Fruit fly (Drosophila melanogaster) whole organism, adult: Measurements from ENCODE around the gene CG32795.
A peak's percentile ranks its signal among the peaks of the same experiment; 100 is the strongest.

Experiments
- CG11617 ChIP-seq: fragments of 200-800 bp; sonication (Bioruptor generic); optimal IDR thresholded peaks from 2 replicates; lab custom pipeline; 2017; ENCODE audit warnings: mild to moderate bottlenecking, missing biosample characterization, missing genetic modification reagents, missing genetic modification characterization
- CG12768 ChIP-seq: fragments of 200-800 bp; sonication (Bioruptor generic); optimal IDR thresholded peaks from 2 replicates; lab custom pipeline; 2017; ENCODE audit warnings: missing biosample characterization, missing genetic modification characterization, mild to moderate bottlenecking, moderate library complexity, missing genetic modification reagents
- CG14711 ChIP-seq: fragments of 200-800 bp; sonication (Bioruptor generic); optimal IDR thresholded peaks from 2 replicates; lab custom pipeline; 2018; ENCODE audit warnings: missing biosample characterization, mild to moderate bottlenecking, missing genetic modification characterization, moderate library complexity
- CG1620 ChIP-seq: fragments of 200-800 bp; sonication (Bioruptor generic); optimal IDR thresholded peaks from 2 replicates; lab custom pipeline; 2016; ENCODE audit warnings: missing biosample characterization, missing genetic modification characterization
- CG33017 ChIP-seq: fragments of 200-800 bp; sonication (Bioruptor generic); optimal IDR thresholded peaks from 2 replicates; lab custom pipeline; 2018; ENCODE audit warnings: missing biosample characterization, mild to moderate bottlenecking, missing genetic modification characterization, moderate library complexity
- CG5204 ChIP-seq: fragments of 200-800 bp; sonication (Bioruptor generic); optimal IDR thresholded peaks from 2 replicates; lab custom pipeline; 2016; ENCODE audit warnings: missing biosample characterization, missing genetic modification characterization
- CG7045 ChIP-seq: fragments of 200-800 bp; sonication (Bioruptor generic); optimal IDR thresholded peaks from 2 replicates; lab custom pipeline; 2017; ENCODE audit warnings: missing biosample characterization, mild to moderate bottlenecking, missing genetic modification characterization
- CG7101 ChIP-seq: fragments of 200-800 bp; sonication (Bioruptor generic); optimal IDR thresholded peaks from 2 replicates; lab custom pipeline; 2018; ENCODE audit warnings: missing biosample characterization, mild to moderate bottlenecking, missing genetic modification characterization, moderate library complexity
- Clk ChIP-seq: fragments of 200-800 bp; sonication (Bioruptor generic); optimal IDR thresholded peaks from 2 replicates; lab custom pipeline; 2017; ENCODE audit warnings: missing biosample characterization, missing genetic modification characterization
- Crg-1 ChIP-seq: fragments of 200-800 bp; sonication (Bioruptor generic); optimal IDR thresholded peaks from 2 replicates; lab custom pipeline; 2016; ENCODE audit warnings: missing biosample characterization, missing genetic modification characterization
- Hr96 ChIP-seq: fragments of 200-800 bp; sonication (Bioruptor generic); optimal IDR thresholded peaks from 2 replicates; lab custom pipeline; 2016; ENCODE audit warnings: missing biosample characterization, missing genetic modification characterization
- Mnt ChIP-seq: fragments of 200-800 bp; sonication (Bioruptor generic); optimal IDR thresholded peaks from 2 replicates; lab custom pipeline; 2016; ENCODE audit warnings: missing biosample characterization, mild to moderate bottlenecking, missing genetic modification characterization
- bab1 ChIP-seq: fragments of 200-800 bp; sonication (Bioruptor generic); optimal IDR thresholded peaks from 3 replicates; lab custom pipeline; 2019; ENCODE audit warnings: missing biosample characterization, mild to moderate bottlenecking, missing genetic modification characterization, moderate library complexity
- cic ChIP-seq: fragments of 200-800 bp; sonication (Bioruptor generic); optimal IDR thresholded peaks from 2 replicates; lab custom pipeline; 2017; ENCODE audit warnings: missing biosample characterization, mild to moderate bottlenecking, missing genetic modification characterization, moderate library complexity
- cnc ChIP-seq, 2 experiments: fragments of >200 bp; optimal IDR thresholded peaks; 2 replicates each; lab custom pipeline; 2017
- kay ChIP-seq: fragments of 200-800 bp; sonication (Bioruptor generic); peaks from one replicate; lab custom pipeline; 2016; ENCODE audit warnings: missing biosample characterization, missing genetic modification characterization, borderline replicate concordance
- ovo ChIP-seq: fragments of 200-800 bp; sonication (Bioruptor generic); optimal IDR thresholded peaks from 2 replicates; lab custom pipeline; 2016; ENCODE audit warnings: missing biosample characterization, missing genetic modification characterization
- pad ChIP-seq: fragments of 200-800 bp; sonication (Bioruptor generic); optimal IDR thresholded peaks from 3 replicates; lab custom pipeline; 2017; ENCODE audit warnings: missing biosample characterization, missing genetic modification characterization, mild to moderate bottlenecking, moderate library complexity, missing genetic modification reagents
- tj ChIP-seq: fragments of 200-800 bp; sonication (Bioruptor generic); optimal IDR thresholded peaks from 3 replicates; lab custom pipeline; 2017; ENCODE audit warnings: missing biosample characterization, mild to moderate bottlenecking, missing genetic modification characterization, moderate library complexity
- toe ChIP-seq: fragments of 200-800 bp; sonication (Bioruptor generic); optimal IDR thresholded peaks from 2 replicates; lab custom pipeline; 2016; ENCODE audit warnings: missing biosample characterization, missing genetic modification characterization

CG32795 gene

DNA sequence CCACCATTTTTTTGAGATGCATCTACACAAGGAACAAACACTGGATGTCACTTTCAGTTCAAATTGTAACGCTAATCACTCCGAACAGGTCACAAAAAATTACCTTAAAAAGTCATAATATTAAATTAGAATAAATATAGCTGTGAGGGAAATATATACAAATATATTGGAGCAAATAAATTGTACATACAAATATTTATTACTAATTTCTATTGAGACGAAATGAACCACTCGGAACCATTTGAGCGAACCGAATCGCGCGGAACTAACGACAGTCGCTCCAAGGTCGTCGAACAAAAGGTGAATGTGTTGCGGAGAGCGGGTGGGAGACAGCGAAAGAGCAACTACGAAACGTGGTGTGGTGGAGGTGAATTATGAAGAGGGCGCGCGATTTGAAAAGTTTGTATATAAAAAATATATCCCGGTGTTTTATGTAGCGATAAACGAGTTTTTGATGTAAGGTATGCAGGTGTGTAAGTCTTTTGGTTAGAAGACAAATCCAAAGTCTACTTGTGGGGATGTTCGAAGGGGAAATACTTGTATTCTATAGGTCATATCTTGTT is at the start of gene CG32795:
Gene CG32795, minus strand, starts transcription at position 513 of the 563 bp plus-strand sequence.
- TF ChIP-seq Crg-1 (GFP tag; lab: Kevin White, UChicago) (no peak), CG11617 (GFP tag; lab: Kevin White, UChicago) (peak; percentile 42), CG1620 (GFP tag; lab: Kevin White, UChicago) (no peak), tj (GFP tag; lab: Kevin White, UChicago) (no peak), CG5204 (GFP tag; lab: Kevin White, UChicago) (no peak), cnc (optimal IDR thresholded peaks at IDR 0.05; lab: Kevin White, UChicago) (no peak), bab1 (GFP tag; lab: Kevin White, UChicago) (no peak), CG33017 (tag; lab: Kevin White, UChicago) (no peak), CG7045 (GFP tag; lab: Kevin White, UChicago) (no peak), toe (GFP tag; lab: Kevin White, UChicago) (no peak), kay (GFP tag; lab: Kevin White, UChicago) (peak; percentile 91), CG7101 (tag; lab: Kevin White, UChicago) (no peak), ovo (GFP tag; lab: Kevin White, UChicago) (no peak), Clk (GFP tag; lab: Kevin White, UChicago) (no peak), CG12768 (GFP tag; lab: Kevin White, UChicago) (no peak), Mnt (GFP tag; lab: Kevin White, UChicago) (peak; percentile 14), cic (GFP tag; lab: Kevin White, UChicago) (no peak), pad (peak; percentile 6), CG14711 (peak; percentile 30)

dm6 chrX:2814423-2814822 is 24.1 kb upstream of the CG32795 start:
- no peak for TF ChIP-seq tj (GFP tag; lab: Kevin White, UChicago)
- no peak for TF ChIP-seq Hr96 (GFP tag; lab: Kevin White, UChicago)
- no peak for TF ChIP-seq kay (GFP tag; lab: Kevin White, UChicago)
- TF ChIP-seq cnc (optimal IDR thresholded peaks at IDR 0.05; lab: Kevin White, UChicago): no peak
- no peak for TF ChIP-seq CG14711
- TF ChIP-seq CG7101 (tag; lab: Kevin White, UChicago): no peak
- no peak for TF ChIP-seq pad
- TF ChIP-seq CG12768 (GFP tag; lab: Kevin White, UChicago): no peak
- no peak for TF ChIP-seq Clk (GFP tag; lab: Kevin White, UChicago)
- no peak for TF ChIP-seq bab1 (GFP tag; lab: Kevin White, UChicago)
- no peak for TF ChIP-seq Mnt (GFP tag; lab: Kevin White, UChicago)
- TF ChIP-seq ovo (GFP tag; lab: Kevin White, UChicago): no peak
- TF ChIP-seq CG7045 (GFP tag; lab: Kevin White, UChicago): no peak
- no peak for TF ChIP-seq cic (GFP tag; lab: Kevin White, UChicago)
- no peak for TF ChIP-seq CG5204 (GFP tag; lab: Kevin White, UChicago)

- TF ChIP-seq cic (GFP tag; lab: Kevin White, UChicago) (no peak), CG14711 (no peak), Mnt (GFP tag; lab: Kevin White, UChicago) (no peak), pad (no peak), tj (GFP tag; lab: Kevin White, UChicago) (no peak), Clk (GFP tag; lab: Kevin White, UChicago) (no peak), bab1 (GFP tag; lab: Kevin White, UChicago) (no peak), ovo (GFP tag; lab: Kevin White, UChicago) (no peak), Hr96 (GFP tag; lab: Kevin White, UChicago) (no peak), CG11617 (GFP tag; lab: Kevin White, UChicago) (no peak), CG7045 (GFP tag; lab: Kevin White, UChicago) (no peak), CG7101 (tag; lab: Kevin White, UChicago) (no peak), toe (GFP tag; lab: Kevin White, UChicago) (no peak), CG5204 (GFP tag; lab: Kevin White, UChicago) (no peak), CG12768 (GFP tag; lab: Kevin White, UChicago) (no peak), CG1620 (GFP tag; lab: Kevin White, UChicago) (no peak), Crg-1 (GFP tag; lab: Kevin White, UChicago) (no peak), CG33017 (tag; lab: Kevin White, UChicago) (no peak), kay (GFP tag; lab: Kevin White, UChicago) (no peak)
These were observed 22.7 kb upstream of the CG32795 start for dm6 chrX:2813106-2813505.

DNA sequence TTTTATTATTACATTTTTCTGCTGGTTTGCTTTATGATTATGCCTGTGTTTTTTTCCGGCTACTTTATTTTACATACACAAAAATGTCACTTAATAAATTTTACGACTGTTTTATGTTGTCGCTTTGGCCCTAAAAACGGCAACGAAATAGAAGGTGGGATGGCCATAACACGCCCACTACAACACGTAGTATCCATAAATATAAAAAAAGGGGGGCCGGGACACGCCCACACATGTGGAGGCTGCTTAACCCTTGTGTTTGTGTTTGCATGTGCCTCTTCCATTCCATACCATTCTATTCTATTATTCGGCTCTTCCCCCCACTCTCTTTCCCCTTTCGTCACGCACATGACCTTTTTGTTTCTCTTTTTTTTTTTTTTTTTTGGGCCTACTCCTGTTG is 21.3 kb upstream of the CG32795 start:
- TF ChIP-seq CG1620 (GFP tag; lab: Kevin White, UChicago) (no peak), CG7101 (tag; lab: Kevin White, UChicago) (no peak), toe (GFP tag; lab: Kevin White, UChicago) (no peak), CG7045 (GFP tag; lab: Kevin White, UChicago) (no peak), CG14711 (no peak), CG33017 (tag; lab: Kevin White, UChicago) (no peak), CG12768 (GFP tag; lab: Kevin White, UChicago) (no peak), Clk (GFP tag; lab: Kevin White, UChicago) (no peak), kay (GFP tag; lab: Kevin White, UChicago) (no peak), Hr96 (GFP tag; lab: Kevin White, UChicago) (no peak)

DNA sequence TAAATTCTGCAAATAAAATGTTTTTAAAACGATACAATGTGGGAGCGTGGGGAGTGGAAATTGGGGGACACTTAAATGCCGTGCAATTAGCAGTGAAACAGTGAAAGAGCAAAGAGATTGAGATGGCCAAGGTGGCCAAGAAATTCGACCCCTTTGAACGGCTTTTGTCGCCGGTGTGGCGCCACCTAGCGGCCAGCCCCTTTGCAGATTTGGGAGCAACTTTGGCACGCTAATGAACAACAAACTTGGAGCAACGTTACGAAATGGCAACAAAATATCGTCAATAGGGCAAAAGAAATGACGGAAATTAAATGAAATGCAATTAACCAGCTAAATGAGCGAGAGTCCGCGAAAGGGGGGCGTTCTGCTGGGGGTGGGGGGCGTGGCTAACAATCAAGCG is 20.7 kb upstream of the CG32795 start:
- TF ChIP-seq cnc (optimal IDR thresholded peaks at IDR 0.05; lab: Kevin White, UChicago) (no peak), CG5204 (GFP tag; lab: Kevin White, UChicago) (no peak), CG12768 (GFP tag; lab: Kevin White, UChicago) (no peak), pad (no peak), cic (GFP tag; lab: Kevin White, UChicago) (no peak), Clk (GFP tag; lab: Kevin White, UChicago) (no peak), tj (GFP tag; lab: Kevin White, UChicago) (no peak), toe (GFP tag; lab: Kevin White, UChicago) (no peak), CG7101 (tag; lab: Kevin White, UChicago) (no peak), Hr96 (GFP tag; lab: Kevin White, UChicago) (no peak), kay (GFP tag; lab: Kevin White, UChicago) (no peak), CG7045 (GFP tag; lab: Kevin White, UChicago) (no peak), Crg-1 (GFP tag; lab: Kevin White, UChicago) (no peak), ovo (GFP tag; lab: Kevin White, UChicago) (no peak)
